Worm (Caenorhabditis elegans) whole organism, L3 larva: Measurements from ENCODE around the gene R08C7.8.

Experiments
- ZK546.5 ChIP-seq: sonication (generic microtip); optimal IDR thresholded peaks from 2 replicates; lab custom pipeline; 2017; ENCODE audit warnings: missing biosample characterization, missing genetic modification characterization
- aly-2 ChIP-seq: fragments of 150-350 bp; optimal IDR thresholded peaks from 2 replicates; lab custom pipeline; 2014; ENCODE audit warnings: missing biosample characterization, missing genetic modification characterization
- ama-1 ChIP-seq: fragments of 150-350 bp; optimal IDR thresholded peaks from 2 replicates; lab custom pipeline; 2018
- ceh-16 ChIP-seq: sonication (generic microtip); optimal IDR thresholded peaks from 2 replicates; lab custom pipeline; 2017; ENCODE audit warnings: missing biosample characterization, missing genetic modification characterization
- ceh-28 ChIP-seq: fragments of 150-350 bp; optimal IDR thresholded peaks from 2 replicates; lab custom pipeline; 2014; ENCODE audit warnings: missing biosample characterization, missing genetic modification reagents, missing genetic modification characterization
- ceh-82 ChIP-seq: fragments of 150-350 bp; optimal IDR thresholded peaks from 2 replicates; lab custom pipeline; 2014; ENCODE audit warnings: missing biosample characterization, missing genetic modification characterization
- ceh-9 ChIP-seq: sonication (generic microtip); optimal IDR thresholded peaks from 2 replicates; lab custom pipeline; 2018; ENCODE audit warnings: missing biosample characterization, missing genetic modification characterization
- daf-12 ChIP-seq: fragments of 150-350 bp; optimal IDR thresholded peaks from 2 replicates; lab custom pipeline; 2014; ENCODE audit warnings: missing biosample characterization, missing genetic modification reagents, missing genetic modification characterization
- egl-27 ChIP-seq: sonication (generic microtip); optimal IDR thresholded peaks from 4 replicates; lab custom pipeline; 2017; ENCODE audit warnings: missing biosample characterization, missing genetic modification reagents, missing genetic modification characterization
- egl-5 ChIP-seq: fragments of 150-350 bp; optimal IDR thresholded peaks from 2 replicates; lab custom pipeline; 2017; ENCODE audit warnings: missing biosample characterization, missing genetic modification reagents, missing genetic modification characterization, inconsistent platforms
- elt-1 ChIP-seq: fragments of 150-350 bp; optimal IDR thresholded peaks from 2 replicates; lab custom pipeline; 2014; ENCODE audit warnings: missing biosample characterization, missing genetic modification characterization
- elt-2 ChIP-seq: sonication (generic microtip); optimal IDR thresholded peaks from 2 replicates; lab custom pipeline; 2016; ENCODE audit warnings: missing genetic modification reagents, mild to moderate bottlenecking, missing genetic modification characterization, missing compliant biosample characterization
- elt-3 ChIP-seq, 3 experiments: fragments of 150-350 bp in 1 of 3; sonication (generic microtip) in 2 of 3; optimal IDR thresholded peaks; 2 replicates in 2 of 3; 4 replicates in 1 of 3; lab custom pipeline; 2014 to 2017; ENCODE audit warnings: missing biosample characterization in 3 of 3, missing genetic modification characterization in 3 of 3
- eor-1 ChIP-seq, 2 experiments: fragments of 150-350 bp; optimal IDR thresholded peaks; 2 replicates each; lab custom pipeline; 2014 to 2018; ENCODE audit warnings: missing biosample characterization in 2 of 2, missing genetic modification characterization in 2 of 2
- fos-1 ChIP-seq: fragments of 150-350 bp; optimal IDR thresholded peaks from 2 replicates; lab custom pipeline; 2014; ENCODE audit warnings: missing biosample characterization, missing genetic modification characterization
- hmg-11 ChIP-seq: sonication (generic microtip); optimal IDR thresholded peaks from 2 replicates; lab custom pipeline; 2016; ENCODE audit warnings: missing genetic modification characterization, missing compliant biosample characterization
- jun-1 ChIP-seq: fragments of 150-350 bp; optimal IDR thresholded peaks from 2 replicates; lab custom pipeline; 2014; ENCODE audit warnings: missing biosample characterization, missing genetic modification reagents, missing genetic modification characterization
- lin-39 ChIP-seq: fragments of 150-350 bp; optimal IDR thresholded peaks from 2 replicates; lab custom pipeline; 2018; ENCODE audit warnings: missing biosample characterization, missing genetic modification reagents, missing genetic modification characterization
- lsy-12 ChIP-seq: sonication (generic microtip); optimal IDR thresholded peaks from 2 replicates; lab custom pipeline; 2016; ENCODE audit warnings: mild to moderate bottlenecking, missing genetic modification characterization, missing compliant biosample characterization
- mdl-1 ChIP-seq: fragments of 150-350 bp; optimal IDR thresholded peaks from 2 replicates; lab custom pipeline; 2014; ENCODE audit warnings: missing biosample characterization, missing genetic modification characterization
- mml-1 ChIP-seq: fragments of 150-350 bp; sonication (generic microtip); optimal IDR thresholded peaks from 3 replicates; lab custom pipeline; 2014; ENCODE audit warnings: missing biosample characterization, missing genetic modification characterization
- nhr-11 ChIP-seq: fragments of 150-350 bp; optimal IDR thresholded peaks from 2 replicates; lab custom pipeline; 2014; ENCODE audit warnings: missing biosample characterization, missing genetic modification characterization
- nhr-23 ChIP-seq: fragments of 150-350 bp; optimal IDR thresholded peaks from 2 replicates; lab custom pipeline; 2014; ENCODE audit warnings: missing biosample characterization, missing genetic modification reagents, missing genetic modification characterization
- nhr-25 ChIP-seq: sonication (generic microtip); optimal IDR thresholded peaks from 2 replicates; lab custom pipeline; 2017; ENCODE audit warnings: missing biosample characterization, missing genetic modification characterization
- nhr-28 ChIP-seq: fragments of 150-350 bp; optimal IDR thresholded peaks from 2 replicates; lab custom pipeline; 2014; ENCODE audit warnings: missing biosample characterization, missing genetic modification characterization
- nhr-43 ChIP-seq: sonication (generic microtip); optimal IDR thresholded peaks from 2 replicates; lab custom pipeline; 2016; ENCODE audit warnings: mild to moderate bottlenecking, missing genetic modification characterization, missing compliant biosample characterization; ENCODE audit not compliant: poor library complexity, severe bottlenecking
- nhr-76 ChIP-seq: fragments of 150-350 bp; sonication (generic microtip); optimal IDR thresholded peaks from 5 replicates; lab custom pipeline; 2014; ENCODE audit warnings: missing biosample characterization, missing genetic modification characterization
- nhr-77 ChIP-seq: fragments of 150-350 bp; optimal IDR thresholded peaks from 2 replicates; lab custom pipeline; 2014; ENCODE audit warnings: missing biosample characterization, missing genetic modification characterization
- pha-4 ChIP-seq: fragments of 150-350 bp; optimal IDR thresholded peaks from 2 replicates; lab custom pipeline; 2014; ENCODE audit warnings: missing biosample characterization, missing genetic modification reagents, missing genetic modification characterization
- sea-2 ChIP-seq: fragments of 150-350 bp; sonication (generic microtip); optimal IDR thresholded peaks from 4 replicates; lab custom pipeline; 2014; ENCODE audit warnings: missing biosample characterization, missing genetic modification reagents, missing genetic modification characterization
- skn-1 ChIP-seq: fragments of 150-350 bp; optimal IDR thresholded peaks from 2 replicates; lab custom pipeline; 2014; ENCODE audit warnings: missing biosample characterization, missing genetic modification characterization
- snpc-4 ChIP-seq: fragments of 150-350 bp; optimal IDR thresholded peaks from 2 replicates; lab custom pipeline; 2014; ENCODE audit warnings: missing biosample characterization, missing genetic modification characterization
- tbx-2 ChIP-seq: sonication (generic microtip); optimal IDR thresholded peaks from 2 replicates; lab custom pipeline; 2016; ENCODE audit warnings: mild to moderate bottlenecking, missing genetic modification characterization, missing compliant biosample characterization
- unc-39 ChIP-seq: sonication (generic microtip); optimal IDR thresholded peaks from 4 replicates; lab custom pipeline; 2017; ENCODE audit warnings: missing biosample characterization, missing genetic modification characterization
- unc-62 ChIP-seq: fragments of 150-350 bp; sonication (generic microtip); optimal IDR thresholded peaks from 4 replicates; lab custom pipeline; 2014; ENCODE audit warnings: missing biosample characterization, missing genetic modification reagents, missing genetic modification characterization
- ztf-4 ChIP-seq: fragments of 150-350 bp; optimal IDR thresholded peaks from 2 replicates; lab custom pipeline; 2014; ENCODE audit warnings: missing biosample characterization, missing genetic modification characterization

Gene R08C7.8

ce11 chrIV:4469055-4469454 is 34.7 kb upstream of the R08C7.8 start:
- TF ChIP-seq unc-39 (tag; lab: Kevin White, UChicago) (no peak), aly-2 (tag; lab: Kevin White, UChicago) (no peak), ZK546.5 (tag; lab: Kevin White, UChicago) (no peak), nhr-11 (no peak), nhr-77 (tag; lab: Kevin White, UChicago) (no peak), ceh-28 (tag; lab: Kevin White, UChicago) (no peak), ama-1 (lab: Kevin White, UChicago) (no peak), lsy-12 (tag; lab: Kevin White, UChicago) (no peak), elt-3 (tag; optimal IDR thresholded peaks at IDR 0.05; lab: Kevin White, UChicago) (no peak), ceh-82 (no peak), ceh-16 (tag; lab: Kevin White, UChicago) (no peak), jun-1 (tag; lab: Kevin White, UChicago) (no peak), lin-39 (tag; lab: Kevin White, UChicago) (no peak), snpc-4 (tag; lab: Kevin White, UChicago) (no peak), elt-1 (tag; lab: Kevin White, UChicago) (no peak), unc-62 (no peak), ceh-9 (tag; lab: Kevin White, UChicago) (no peak)

ce11 chrIV:4468046-4468727 is 33.8 kb upstream of the R08C7.8 start:
- TF ChIP-seq hmg-11 (peak; percentile 9), pha-4 (tag; lab: Kevin White, UChicago) (peak; percentile 46), tbx-2 (tag; lab: Kevin White, UChicago) (peak; percentile 46), jun-1 (tag; lab: Kevin White, UChicago) (peak; percentile 17), lsy-12 (tag; lab: Kevin White, UChicago) (peak; percentile 46), ceh-16 (tag; lab: Kevin White, UChicago) (no peak), nhr-43 (tag; lab: Kevin White, UChicago) (peak; percentile 65), ama-1 (lab: Kevin White, UChicago) (peak; percentile 98), sea-2 (GFP tag; lab: Kevin White, UChicago) (no peak), snpc-4 (tag; lab: Kevin White, UChicago) (no peak), ztf-4 (tag; lab: Kevin White, UChicago) (peak; percentile 69), nhr-76 (tag; lab: Kevin White, UChicago) (no peak), elt-2 (tag; lab: Kevin White, UChicago) (peak; percentile 40), daf-12 (tag; lab: Kevin White, UChicago) (no peak), nhr-23 (tag; lab: Kevin White, UChicago) (peak; percentile 14)
- TF ChIP-seq, all 47 proteins: peak for 10

DNA sequence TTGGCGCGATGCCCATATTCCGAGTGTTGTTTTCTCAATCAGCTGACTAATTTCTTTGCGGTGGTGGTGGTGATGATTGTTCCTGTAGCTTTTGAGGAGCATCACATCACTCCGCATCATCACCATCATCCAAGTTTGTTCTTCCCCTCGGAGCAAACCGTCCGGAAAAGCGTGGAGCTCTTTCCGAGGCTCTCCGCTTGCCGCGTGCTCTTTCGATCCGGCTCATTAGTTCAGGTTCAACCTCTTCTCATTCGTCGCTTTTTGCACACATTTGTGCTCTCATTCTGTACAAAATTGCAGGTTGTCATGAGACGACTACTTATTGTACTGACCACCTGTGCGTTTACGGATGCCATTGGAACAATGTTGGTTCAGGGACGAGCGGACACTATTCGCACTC is 30.8 kb upstream of the R08C7.8 start, which contains the start of gene M01H9.5:
Gene M01H9.5, plus strand, starts transcription at position 301 of the 400 bp plus-strand sequence.
- TF ChIP-seq nhr-28 (tag; lab: Kevin White, UChicago) (no peak), ceh-9 (tag; lab: Kevin White, UChicago) (no peak), skn-1 (tag; lab: Kevin White, UChicago) (no peak), pha-4 (tag; lab: Kevin White, UChicago) (no peak), unc-39 (tag; lab: Kevin White, UChicago) (no peak), sea-2 (GFP tag; lab: Kevin White, UChicago) (no peak), ceh-82 (no peak), eor-1 (tag; optimal IDR thresholded peaks at IDR 0.05; lab: Kevin White, UChicago) (no peak), fos-1 (tag; lab: Kevin White, UChicago) (no peak), mml-1 (tag; lab: Kevin White, UChicago) (no peak), egl-27 (tag; lab: Kevin White, UChicago) (no peak), tbx-2 (tag; lab: Kevin White, UChicago) (no peak), elt-1 (tag; lab: Kevin White, UChicago) (no peak), hmg-11 (no peak)
- TF ChIP-seq, all 47 proteins: peak for 0

- TF ChIP-seq nhr-25 (tag; lab: Kevin White, UChicago) (no peak), daf-12 (tag; lab: Kevin White, UChicago) (no peak), hmg-11 (no peak), mdl-1 (tag; lab: Kevin White, UChicago) (no peak), egl-5 (tag; lab: Kevin White, UChicago) (no peak), ceh-82 (no peak), jun-1 (tag; lab: Kevin White, UChicago) (no peak), ceh-16 (tag; lab: Kevin White, UChicago) (no peak)
Measured at ce11 chrIV:4463132-4463531, 28.8 kb upstream of the R08C7.8 start, which contains the start of gene M01H9.2. M01H9.2 (minus strand) TSS chrIV:4463232.
